Fruit fly (Drosophila melanogaster) whole organism, embryonic: ENCODE measurements around the gene CG17264.

ENCODE experiments used
- Atf6 ChIP-seq: fragments of 200-800 bp; sonication (Bioruptor generic); IDR thresholded peaks from 2 replicates; pipeline ENCODE4 v1.3.6; 2022; ENCODE audit warnings: missing biosample characterization, missing genetic modification characterization
- CG11085 ChIP-seq: fragments of 200-800 bp; sonication (Bioruptor generic); IDR thresholded peaks from 2 replicates; pipeline ENCODE4 v1.3.6; 2022; ENCODE audit warnings: missing biosample characterization, missing genetic modification characterization
- CG11504 ChIP-seq: fragments of 200-800 bp; sonication (Bioruptor generic); optimal IDR thresholded peaks from 3 replicates; lab custom pipeline; 2019; ENCODE audit warnings: missing biosample characterization, mild to moderate bottlenecking, missing genetic modification characterization, moderate library complexity
- CG12659 ChIP-seq: fragments of 200-800 bp; sonication (Bioruptor generic); optimal IDR thresholded peaks from 3 replicates; lab custom pipeline; 2017; ENCODE audit warnings: mild to moderate bottlenecking, missing biosample characterization, missing genetic modification reagents, missing genetic modification characterization
- CG13424 ChIP-seq: fragments of 200-800 bp; sonication (Bioruptor generic); optimal IDR thresholded peaks from 2 replicates; lab custom pipeline; 2019; ENCODE audit warnings: missing biosample characterization, mild to moderate bottlenecking, missing genetic modification characterization, moderate library complexity
- CG13775 ChIP-seq: fragments of 200-800 bp; sonication (Bioruptor generic); optimal IDR thresholded peaks from 3 replicates; lab custom pipeline; 2017; ENCODE audit warnings: missing biosample characterization, mild to moderate bottlenecking, missing genetic modification characterization
- CG14050 ChIP-seq: fragments of 200-800 bp; sonication (Bioruptor generic); IDR thresholded peaks from 3 replicates; pipeline ENCODE4 v1.3.6; 2022; ENCODE audit warnings: missing biosample characterization, missing genetic modification characterization
- CG3163 ChIP-seq: fragments of 200-800 bp; sonication (Bioruptor generic); optimal IDR thresholded peaks from 3 replicates; lab custom pipeline; 2016; ENCODE audit warnings: missing biosample characterization, missing genetic modification characterization
- CG33213 ChIP-seq: fragments of 200-800 bp; sonication (Bioruptor generic); optimal IDR thresholded peaks from 3 replicates; lab custom pipeline; 2016; ENCODE audit warnings: missing biosample characterization, missing genetic modification characterization
- CG4424 ChIP-seq: fragments of 200-800 bp; sonication (Bioruptor generic); optimal IDR thresholded peaks from 3 replicates; lab custom pipeline; 2016; ENCODE audit warnings: missing biosample characterization, missing genetic modification characterization
- CG4820 ChIP-seq: fragments of 200-800 bp; sonication (Bioruptor generic); optimal IDR thresholded peaks from 3 replicates; lab custom pipeline; 2016; ENCODE audit warnings: missing biosample characterization, missing genetic modification characterization
- CG5953 ChIP-seq: fragments of 200-800 bp; sonication (Bioruptor generic); IDR thresholded peaks from 2 replicates; pipeline ENCODE4 v1.3.6; 2022; ENCODE audit warnings: missing biosample characterization, missing genetic modification characterization
- CG7745 ChIP-seq: fragments of 200-800 bp; sonication (Bioruptor generic); optimal IDR thresholded peaks from 2 replicates; lab custom pipeline; 2018; ENCODE audit warnings: missing biosample characterization, mild to moderate bottlenecking, missing genetic modification characterization, moderate library complexity
- CG8765 ChIP-seq: fragments of 200-800 bp; sonication (Bioruptor generic); IDR thresholded peaks from 2 replicates; pipeline ENCODE4 v1.3.6; 2022; ENCODE audit warnings: missing biosample characterization, missing genetic modification characterization
- CG8924 ChIP-seq: fragments of 200-800 bp; optimal IDR thresholded peaks from 3 replicates; lab custom pipeline; 2019; ENCODE audit warnings: missing biosample characterization, mild to moderate bottlenecking, missing genetic modification characterization, moderate library complexity
- CG9876 ChIP-seq: fragments of 200-800 bp; sonication (Bioruptor generic); optimal IDR thresholded peaks from 2 replicates; lab custom pipeline; 2016; ENCODE audit warnings: missing biosample characterization, missing genetic modification characterization
- CrebB ChIP-seq: fragments of 200-800 bp; sonication (Bioruptor generic); optimal IDR thresholded peaks from 3 replicates; lab custom pipeline; 2018; ENCODE audit warnings: missing biosample characterization, mild to moderate bottlenecking, missing genetic modification characterization
- D19B ChIP-seq: fragments of 200-800 bp; sonication (Bioruptor generic); optimal IDR thresholded peaks from 2 replicates; lab custom pipeline; 2017; ENCODE audit warnings: missing biosample characterization, mild to moderate bottlenecking, missing genetic modification characterization
- Ets97D ChIP-seq: fragments of 200-800 bp; sonication (Bioruptor generic); optimal IDR thresholded peaks from 3 replicates; lab custom pipeline; 2016; ENCODE audit warnings: missing biosample characterization, missing genetic modification characterization
- Fer1 ChIP-seq: fragments of 200-800 bp; sonication (Bioruptor generic); optimal IDR thresholded peaks from 2 replicates; lab custom pipeline; 2017; ENCODE audit warnings: missing biosample characterization, mild to moderate bottlenecking, missing genetic modification characterization
- H2.0 ChIP-seq: fragments of 200-800 bp; sonication (Bioruptor generic); IDR thresholded peaks from 2 replicates; pipeline ENCODE4 v1.3.6; 2022; ENCODE audit warnings: missing biosample characterization, missing genetic modification characterization
- HHEX ChIP-seq: fragments of 200-800 bp; sonication (Bioruptor generic); optimal IDR thresholded peaks from 3 replicates; lab custom pipeline; 2017; ENCODE audit warnings: missing biosample characterization, mild to moderate bottlenecking, missing genetic modification characterization, missing genetic modification reagents
- Lpt ChIP-seq: fragments of >200 bp; optimal IDR thresholded peaks from 2 replicates; lab custom pipeline; 2018; ENCODE audit warnings: missing biosample characterization, missing genetic modification characterization
- Mad ChIP-seq: fragments of 200-800 bp; sonication (Bioruptor generic); optimal IDR thresholded peaks from 2 replicates; lab custom pipeline; 2016; ENCODE audit warnings: missing biosample characterization, missing genetic modification characterization
- Meics ChIP-seq: fragments of 200-800 bp; sonication (Bioruptor generic); optimal IDR thresholded peaks from 2 replicates; lab custom pipeline; 2017; ENCODE audit warnings: missing biosample characterization, mild to moderate bottlenecking, missing genetic modification characterization
- NK7.1 ChIP-seq: fragments of 200-800 bp; sonication (Bioruptor generic); optimal IDR thresholded peaks from 3 replicates; lab custom pipeline; 2016; ENCODE audit warnings: missing biosample characterization, missing genetic modification characterization
- Neu2 ChIP-seq: fragments of 200-800 bp; sonication (Bioruptor generic); optimal IDR thresholded peaks from 3 replicates; lab custom pipeline; 2016; ENCODE audit warnings: missing biosample characterization, missing genetic modification characterization, borderline replicate concordance
- Nf-YA ChIP-seq: fragments of 200-800 bp; sonication (Bioruptor generic); IDR thresholded peaks from 2 replicates; pipeline ENCODE4 v1.3.6; 2022; ENCODE audit warnings: missing biosample characterization, missing genetic modification characterization
- NfI ChIP-seq: fragments of 200-800 bp; sonication (Bioruptor generic); optimal IDR thresholded peaks from 3 replicates; lab custom pipeline; 2018; ENCODE audit warnings: missing biosample characterization, mild to moderate bottlenecking, missing genetic modification characterization, moderate library complexity
- Optix ChIP-seq: fragments of 200-800 bp; sonication (Bioruptor generic); IDR thresholded peaks from 3 replicates; pipeline ENCODE4 v1.3.6; 2022; ENCODE audit warnings: missing biosample characterization, missing genetic modification characterization
- Spps ChIP-seq: fragments of 200-800 bp; sonication (Bioruptor generic); optimal IDR thresholded peaks from 2 replicates; lab custom pipeline; 2018; ENCODE audit warnings: missing biosample characterization, mild to moderate bottlenecking, missing genetic modification characterization
- Stat92E ChIP-seq, 3 experiments: fragments of >200 bp in 2 of 3; fragments of 200-800 bp in 1 of 3; sonication (Bioruptor generic) in 1 of 3; optimal IDR thresholded peaks; 2 replicates each; lab custom pipeline; 2017 to 2019; ENCODE audit warnings: missing biosample characterization in 3 of 3, missing genetic modification characterization in 3 of 3, mild to moderate bottlenecking in 1 of 3, moderate library complexity in 1 of 3
- Xrp1 ChIP-seq: fragments of 200-800 bp; sonication (Bioruptor generic); IDR thresholded peaks from 2 replicates; pipeline ENCODE4 v1.3.6; 2022; ENCODE audit warnings: missing biosample characterization, missing genetic modification characterization
- al ChIP-seq: fragments of 200-800 bp; sonication (Bioruptor generic); IDR thresholded peaks from 2 replicates; pipeline ENCODE4 v1.3.6; 2022; ENCODE audit warnings: missing biosample characterization, missing genetic modification characterization
- ash1 ChIP-seq: fragments of 200-800 bp; sonication (Bioruptor generic); optimal IDR thresholded peaks from 2 replicates; lab custom pipeline; 2018; ENCODE audit warnings: missing biosample characterization, mild to moderate bottlenecking, missing genetic modification characterization
- az2 ChIP-seq: fragments of 200-800 bp; sonication (Bioruptor generic); optimal IDR thresholded peaks from 3 replicates; lab custom pipeline; 2016; ENCODE audit warnings: missing biosample characterization, missing genetic modification characterization
- bab2 ChIP-seq: fragments of 200-800 bp; sonication (Bioruptor generic); optimal IDR thresholded peaks from 2 replicates; lab custom pipeline; 2016; ENCODE audit warnings: missing biosample characterization, missing genetic modification characterization
- bigmax ChIP-seq: fragments of 200-800 bp; sonication (Bioruptor generic); optimal IDR thresholded peaks from 2 replicates; lab custom pipeline; 2018; ENCODE audit warnings: missing biosample characterization, mild to moderate bottlenecking, missing genetic modification characterization
- cad ChIP-seq: fragments of >200 bp; optimal IDR thresholded peaks from 2 replicates; lab custom pipeline; 2017; ENCODE audit warnings: missing biosample characterization, missing genetic modification characterization
- ems ChIP-seq: fragments of 200-800 bp; sonication (Bioruptor generic); optimal IDR thresholded peaks from 3 replicates; lab custom pipeline; 2016; ENCODE audit warnings: missing biosample characterization, missing genetic modification characterization
- fd102C ChIP-seq: fragments of 200-800 bp; sonication (Bioruptor generic); optimal IDR thresholded peaks from 2 replicates; lab custom pipeline; 2018; ENCODE audit warnings: missing biosample characterization, mild to moderate bottlenecking, missing genetic modification characterization, moderate library complexity
- fd3F ChIP-seq: fragments of 200-800 bp; sonication (Bioruptor generic); optimal IDR thresholded peaks from 2 replicates; lab custom pipeline; 2018; ENCODE audit warnings: missing biosample characterization, mild to moderate bottlenecking, missing genetic modification characterization, moderate library complexity
- jing ChIP-seq: fragments of 200-800 bp; sonication (Bioruptor generic); optimal IDR thresholded peaks from 2 replicates; lab custom pipeline; 2018; ENCODE audit warnings: missing biosample characterization, mild to moderate bottlenecking, missing genetic modification characterization
- nerfin-2 ChIP-seq: fragments of 200-800 bp; sonication (Bioruptor generic); IDR thresholded peaks from 2 replicates; pipeline ENCODE4 v1.3.6; 2022; ENCODE audit warnings: missing biosample characterization, missing genetic modification characterization; ENCODE audit not compliant: partially characterized antibody
- nom ChIP-seq: fragments of 200-800 bp; sonication (Bioruptor generic); optimal IDR thresholded peaks from 2 replicates; lab custom pipeline; 2017; ENCODE audit warnings: missing biosample characterization, missing genetic modification characterization, mild to moderate bottlenecking, moderate library complexity, missing genetic modification reagents
- pnt ChIP-seq: fragments of 200-800 bp; sonication (Bioruptor generic); optimal IDR thresholded peaks from 3 replicates; lab custom pipeline; 2016; ENCODE audit warnings: missing biosample characterization, missing genetic modification characterization
- pzg ChIP-seq: fragments of 200-800 bp; sonication (Bioruptor generic); optimal IDR thresholded peaks from 3 replicates; lab custom pipeline; 2018; ENCODE audit warnings: missing biosample characterization, mild to moderate bottlenecking, missing genetic modification characterization, moderate library complexity
- shn ChIP-seq: fragments of 200-800 bp; sonication (Bioruptor generic); optimal IDR thresholded peaks from 3 replicates; lab custom pipeline; 2016; ENCODE audit warnings: missing biosample characterization, missing genetic modification characterization
- so ChIP-seq: fragments of 200-800 bp; sonication (Bioruptor generic); IDR thresholded peaks from 3 replicates; pipeline ENCODE4 v1.3.6; 2022; ENCODE audit warnings: missing biosample characterization, missing genetic modification characterization
- trh ChIP-seq: fragments of 200-800 bp; sonication (Bioruptor generic); optimal IDR thresholded peaks from 2 replicates; lab custom pipeline; 2016; ENCODE audit warnings: missing biosample characterization, missing genetic modification characterization
- vnd ChIP-seq: fragments of 200-800 bp; sonication (Bioruptor generic); IDR thresholded peaks from 3 replicates; pipeline ENCODE4 v1.3.6; 2022; ENCODE audit warnings: missing biosample characterization, missing genetic modification characterization; ENCODE audit not compliant: partially characterized antibody
- zen ChIP-seq: fragments of 200-800 bp; sonication (Bioruptor generic); optimal IDR thresholded peaks from 3 replicates; lab custom pipeline; 2018; ENCODE audit warnings: missing biosample characterization, mild to moderate bottlenecking, missing genetic modification characterization, moderate library complexity

The CG17264 gene

dm6 chr2L:2992664-2993174 lies 25.6 kb upstream of the CG17264 start, which contains the start of the genes okr and CG3558:
Gene okr (minus strand): TSS chr2L:2992759.
Gene CG3558 (plus strand): TSS chr2L:2992870.
- TF ChIP-seq az2 (GFP tag; lab: Kevin White, UChicago) (no peak), ash1 (GFP tag; lab: Kevin White, UChicago) (no peak), Ets97D (GFP tag; lab: Kevin White, UChicago) (peak; percentile 48), Stat92E (GFP tag; optimal IDR thresholded peaks at IDR 0.05; lab: Kevin White, UChicago) (no peak), Fer1 (GFP tag; lab: Kevin White, UChicago) (no peak), CG5953 (no peak), bigmax (GFP tag; lab: Kevin White, UChicago) (no peak), jing (no peak), Nf-YA (GFP tag; lab: Robert Waterston, UW) (no peak), CG14050 (no peak), Spps (tag; lab: Kevin White, UChicago) (no peak), CrebB (tag; lab: Kevin White, UChicago) (no peak), bab2 (no peak), CG7745 (tag; lab: Kevin White, UChicago) (no peak), al (no peak), Lpt (GFP tag; lab: Kevin White, UChicago) (no peak), ems (no peak), fd3F (no peak), NK7.1 (no peak), CG12659 (GFP tag; lab: Kevin White, UChicago) (peak; percentile 18), Optix (GFP tag; lab: Robert Waterston, UW) (no peak), zen (tag; lab: Kevin White, UChicago) (no peak), HHEX (GFP tag; lab: Kevin White, UChicago) (no peak), vnd (peak; percentile 76), D19B (GFP tag; lab: Kevin White, UChicago) (no peak), Atf6 (no peak), H2.0 (GFP tag; lab: Robert Waterston, UW) (no peak), pnt (GFP tag; lab: Kevin White, UChicago) (no peak), shn (GFP tag; lab: Kevin White, UChicago) (no peak), so (GFP tag; lab: Robert Waterston, UW) (no peak), trh (GFP tag; lab: Kevin White, UChicago) (no peak), nerfin-2 (peak; percentile 69), Meics (GFP tag; lab: Kevin White, UChicago) (no peak), CG4820 (GFP tag; lab: Kevin White, UChicago) (no peak), CG8924 (tag; lab: Kevin White, UChicago) (peak; percentile 24), CG3163 (GFP tag; lab: Kevin White, UChicago) (no peak), CG9876 (GFP tag; lab: Kevin White, UChicago) (no peak), Mad (no peak), CG13424 (tag; lab: Kevin White, UChicago) (no peak), nom (no peak), cad (GFP tag; lab: Kevin White, UChicago) (no peak), Neu2 (no peak), CG13775 (GFP tag; lab: Kevin White, UChicago) (no peak), pzg (GFP tag; lab: Kevin White, UChicago) (peak; percentile 71), CG8765 (no peak), fd102C (GFP tag; lab: Kevin White, UChicago) (no peak), CG33213 (GFP tag; lab: Kevin White, UChicago) (peak; percentile 0), CG4424 (GFP tag; lab: Kevin White, UChicago) (no peak), NfI (no peak), Xrp1 (no peak), CG11504 (tag; lab: Kevin White, UChicago) (no peak), CG11085 (GFP tag; lab: Robert Waterston, UW) (no peak)
